Worm (Caenorhabditis elegans) whole organism, L2 larva: ENCODE results near the gene C08H9.18.
"Not testable (repeated sequence)": the region's sequence is repeated elsewhere in the genome, so short reads cannot be mapped to it uniquely, and the experiment has no call there.

Source experiments
- C34F6.9 ChIP-seq: fragments of 150-350 bp; optimal IDR thresholded peaks from 2 replicates; lab custom pipeline; 2014; ENCODE audit warnings: missing biosample characterization, missing genetic modification characterization
- F13H6.1 ChIP-seq: sonication (generic microtip); optimal IDR thresholded peaks from 2 replicates; lab custom pipeline; 2016; ENCODE audit warnings: missing genetic modification characterization, missing compliant biosample characterization
- Y55F3AM.14 ChIP-seq: fragments of 200-800 bp; sonication (Bioruptor generic); optimal IDR thresholded peaks from 2 replicates; lab custom pipeline; 2018; ENCODE audit warnings: mild to moderate bottlenecking, missing genetic modification characterization, missing compliant biosample characterization
- ZK546.5 ChIP-seq: sonication (generic microtip); optimal IDR thresholded peaks from 2 replicates; lab custom pipeline; 2017; ENCODE audit warnings: missing biosample characterization, missing genetic modification characterization
- alr-1 ChIP-seq: fragments of 150-350 bp; optimal IDR thresholded peaks from 2 replicates; lab custom pipeline; 2014; ENCODE audit warnings: missing biosample characterization, missing genetic modification characterization
- aly-2 ChIP-seq: fragments of 150-350 bp; optimal IDR thresholded peaks from 2 replicates; lab custom pipeline; 2014; ENCODE audit warnings: missing biosample characterization, missing genetic modification characterization
- ama-1 ChIP-seq: fragments of 150-350 bp; optimal IDR thresholded peaks from 2 replicates; lab custom pipeline; 2018; ENCODE audit warnings: inconsistent platforms
- ceh-82 ChIP-seq: fragments of 150-350 bp; optimal IDR thresholded peaks from 2 replicates; lab custom pipeline; 2014; ENCODE audit warnings: missing biosample characterization, missing genetic modification characterization
- dmd-4 ChIP-seq: sonication (generic microtip); optimal IDR thresholded peaks from 2 replicates; lab custom pipeline; 2017; ENCODE audit warnings: missing biosample characterization, missing genetic modification characterization
- egl-27 ChIP-seq: sonication (generic microtip); optimal IDR thresholded peaks from 3 replicates; lab custom pipeline; 2017; ENCODE audit warnings: missing biosample characterization, missing genetic modification reagents, missing genetic modification characterization
- elt-3 ChIP-seq: sonication (generic microtip); optimal IDR thresholded peaks from 2 replicates; lab custom pipeline; 2017; ENCODE audit warnings: missing biosample characterization, missing genetic modification characterization
- fos-1 ChIP-seq: fragments of 150-350 bp; optimal IDR thresholded peaks from 2 replicates; lab custom pipeline; 2014; ENCODE audit warnings: missing biosample characterization, missing genetic modification characterization
- gmeb-1 ChIP-seq: fragments of 150-350 bp; optimal IDR thresholded peaks from 2 replicates; lab custom pipeline; 2014; ENCODE audit warnings: missing biosample characterization, missing genetic modification characterization
- lin-11 ChIP-seq: fragments of 150-350 bp; sonication (generic microtip); optimal IDR thresholded peaks from 2 replicates; lab custom pipeline; 2014; ENCODE audit warnings: missing biosample characterization, missing genetic modification characterization, inconsistent platforms, mixed read lengths
- lin-13 ChIP-seq: fragments of 150-350 bp; optimal IDR thresholded peaks from 2 replicates; lab custom pipeline; 2014; ENCODE audit warnings: missing biosample characterization, missing genetic modification reagents, missing genetic modification characterization
- lin-39 ChIP-seq: fragments of 150-350 bp; optimal IDR thresholded peaks from 2 replicates; lab custom pipeline; 2014; ENCODE audit warnings: missing biosample characterization, missing genetic modification reagents, missing genetic modification characterization
- mbf-1 ChIP-seq: sonication (generic microtip); optimal IDR thresholded peaks from 2 replicates; lab custom pipeline; 2017; ENCODE audit warnings: missing biosample characterization, missing genetic modification characterization
- nhr-10 ChIP-seq: sonication (generic microtip); optimal IDR thresholded peaks from 2 replicates; lab custom pipeline; 2017; ENCODE audit warnings: missing biosample characterization, missing genetic modification characterization
- nhr-12 ChIP-seq: fragments of 150-350 bp; optimal IDR thresholded peaks from 2 replicates; lab custom pipeline; 2014; ENCODE audit warnings: missing biosample characterization, missing genetic modification characterization
- nhr-129 ChIP-seq: fragments of 150-350 bp; optimal IDR thresholded peaks from 2 replicates; lab custom pipeline; 2014; ENCODE audit warnings: missing biosample characterization, missing genetic modification characterization
- nhr-21 ChIP-seq: fragments of 150-350 bp; optimal IDR thresholded peaks from 2 replicates; lab custom pipeline; 2014; ENCODE audit warnings: missing biosample characterization, missing genetic modification characterization
- nhr-23 ChIP-seq: fragments of 150-350 bp; optimal IDR thresholded peaks from 2 replicates; lab custom pipeline; 2014; ENCODE audit warnings: missing biosample characterization, missing genetic modification reagents, missing genetic modification characterization
- nhr-237 ChIP-seq: fragments of 150-350 bp; optimal IDR thresholded peaks from 2 replicates; lab custom pipeline; 2014; ENCODE audit warnings: missing biosample characterization, missing genetic modification characterization
- nhr-25 ChIP-seq: fragments of 150-350 bp; sonication (generic microtip); optimal IDR thresholded peaks from 3 replicates; lab custom pipeline; 2014; ENCODE audit warnings: missing biosample characterization, missing genetic modification characterization
- peb-1 ChIP-seq: fragments of 150-350 bp; optimal IDR thresholded peaks from 2 replicates; lab custom pipeline; 2014; ENCODE audit warnings: missing biosample characterization, missing genetic modification characterization
- skn-1 ChIP-seq: sonication (generic microtip); optimal IDR thresholded peaks from 2 replicates; lab custom pipeline; 2017; ENCODE audit warnings: missing biosample characterization, missing genetic modification characterization
- sma-3 ChIP-seq: sonication (generic microtip); optimal IDR thresholded peaks from 2 replicates; lab custom pipeline; 2016; ENCODE audit warnings: missing genetic modification reagents, missing genetic modification characterization, missing compliant biosample characterization
- sma-9 ChIP-seq, 2 experiments: fragments of 150-350 bp in 1 of 2; sonication (generic microtip) in 1 of 2; optimal IDR thresholded peaks; 2 replicates each; lab custom pipeline; 2014 to 2016; ENCODE audit warnings: missing genetic modification characterization in 2 of 2, mild to moderate bottlenecking in 1 of 2, missing biosample characterization in 1 of 2, missing compliant biosample characterization in 1 of 2, missing genetic modification reagents in 1 of 2, moderate library complexity in 1 of 2
- snpc-4 ChIP-seq: fragments of 150-350 bp; optimal IDR thresholded peaks from 2 replicates; lab custom pipeline; 2014; ENCODE audit warnings: missing biosample characterization, missing genetic modification characterization
- unc-39 ChIP-seq: fragments of 150-350 bp; optimal IDR thresholded peaks from 2 replicates; lab custom pipeline; 2014; ENCODE audit warnings: missing biosample characterization, missing genetic modification characterization
- unc-55 ChIP-seq: fragments of 150-350 bp; sonication (generic microtip); optimal IDR thresholded peaks from 3 replicates; lab custom pipeline; 2014; ENCODE audit warnings: missing biosample characterization, missing genetic modification reagents, missing genetic modification characterization
- unc-62 ChIP-seq: fragments of 150-350 bp; optimal IDR thresholded peaks from 2 replicates; lab custom pipeline; 2014; ENCODE audit warnings: missing biosample characterization, missing genetic modification reagents, missing genetic modification characterization
- ztf-1 ChIP-seq: fragments of 200-800 bp; sonication (Bioruptor generic); conservative IDR thresholded peaks from 2 replicates; pipeline ENCODE4 v1.3.6; 2022; ENCODE audit warnings: missing genetic modification characterization, missing compliant biosample characterization
- ztf-4 ChIP-seq: fragments of 150-350 bp; optimal IDR thresholded peaks from 2 replicates; lab custom pipeline; 2014; ENCODE audit warnings: missing biosample characterization, missing genetic modification characterization

C08H9.18 gene

DNA sequence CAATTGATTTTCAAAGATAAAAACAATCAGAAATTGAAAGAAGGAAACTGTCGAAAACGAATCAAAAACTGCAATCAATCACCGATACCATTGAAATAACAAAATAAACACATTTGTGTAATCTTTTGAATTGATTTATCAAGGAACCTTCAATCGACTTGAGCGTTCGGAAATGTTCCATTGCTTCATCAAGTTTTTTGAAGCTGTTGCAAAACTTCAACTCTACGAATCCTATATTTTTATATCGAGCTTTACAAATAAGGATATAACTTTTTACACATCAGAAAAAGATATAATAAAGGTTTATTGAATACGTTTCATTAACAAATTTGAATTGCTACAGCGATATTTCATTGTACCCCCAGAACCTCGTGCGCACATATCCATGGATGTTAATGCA is 10.9 kb upstream of the C08H9.18 start, which contains the start of gene chil-8:
Gene chil-8, minus strand, starts transcription at position 101 of the 400 bp plus-strand sequence.
- TF ChIP-seq ceh-82, result no peak
- TF ChIP-seq nhr-23 (tag; lab: Kevin White, UChicago), result no peak
- TF ChIP-seq nhr-21 (tag; lab: Kevin White, UChicago), result no peak
- no peak for TF ChIP-seq C34F6.9

DNA sequence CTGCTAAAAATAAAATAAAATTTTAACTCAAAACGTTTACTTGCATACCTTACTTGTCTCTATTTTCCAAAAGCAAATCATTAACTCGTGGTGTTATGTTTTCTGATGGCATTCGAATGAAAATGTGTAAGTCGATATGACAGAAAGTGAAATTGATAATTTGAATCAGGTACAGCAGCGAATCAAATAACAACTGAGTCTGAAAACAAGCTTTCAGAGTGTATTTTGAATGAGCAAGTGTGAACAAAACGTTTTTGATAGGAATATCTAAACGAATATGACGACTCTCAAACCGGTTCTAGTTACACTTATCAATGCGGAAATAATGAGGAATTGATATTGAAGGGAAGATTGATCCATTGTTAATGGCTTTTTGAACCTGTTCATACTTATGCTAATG is 9.0 kb upstream of the C08H9.18 start, which contains the start of gene chil-7:
Gene chil-7, minus strand, starts transcription at position 112 of the 400 bp plus-strand sequence.
- TF ChIP-seq nhr-21 (tag; lab: Kevin White, UChicago), result no peak
- no peak for TF ChIP-seq peb-1 (tag; lab: Kevin White, UChicago)
- TF ChIP-seq ceh-82, result no peak
- TF ChIP-seq gmeb-1 (tag; lab: Kevin White, UChicago), result no peak
- TF ChIP-seq nhr-25 (tag; lab: Kevin White, UChicago), result no peak
- TF ChIP-seq alr-1 (tag; lab: Kevin White, UChicago), result no peak
- no peak for TF ChIP-seq lin-13 (GFP tag; lab: Kevin White, UChicago)
- TF ChIP-seq egl-27 (tag; lab: Kevin White, UChicago), result no peak
- TF ChIP-seq sma-9 (GFP tag; optimal IDR thresholded peaks at IDR 0.05; lab: Kevin White, UChicago), result no peak
- no peak for TF ChIP-seq sma-9 (tag; optimal IDR thresholded peaks at IDR 0.05; lab: Kevin White, UChicago)
- no peak for TF ChIP-seq lin-11 (tag; lab: Kevin White, UChicago)
- TF ChIP-seq ztf-4 (tag; lab: Kevin White, UChicago), result no peak
- TF ChIP-seq nhr-10, result no peak
- no peak for TF ChIP-seq unc-39 (tag; lab: Kevin White, UChicago)

DNA sequence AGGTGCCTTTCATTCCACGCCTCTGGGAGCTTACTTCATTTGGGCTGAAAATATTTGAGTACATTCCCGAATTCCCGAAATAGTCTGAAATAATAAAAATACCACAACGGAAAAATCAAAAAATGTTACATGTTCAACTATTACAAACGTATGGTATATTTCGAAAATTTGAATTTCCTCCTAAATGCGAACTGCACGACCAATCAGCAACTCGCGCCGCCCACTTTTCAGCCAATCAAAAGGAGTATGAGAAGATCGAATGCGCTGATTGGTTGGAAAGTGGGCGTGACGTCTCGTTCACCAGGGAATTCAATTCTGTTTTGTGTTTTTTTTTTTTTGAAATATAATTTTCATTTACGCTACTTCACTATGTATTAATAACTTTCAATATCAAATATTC is 6.7 kb upstream of the C08H9.18 start, which contains the start of gene old-1:
Gene old-1, minus strand, starts transcription at position 50 of the 400 bp plus-strand sequence.
- TF ChIP-seq peb-1 (tag; lab: Kevin White, UChicago) (no peak), ama-1 (lab: Kevin White, UChicago) (no peak), skn-1 (no peak), alr-1 (tag; lab: Kevin White, UChicago) (no peak), dmd-4 (tag; lab: Kevin White, UChicago) (no peak), aly-2 (tag; lab: Kevin White, UChicago) (no peak), ZK546.5 (tag; lab: Kevin White, UChicago) (no peak), nhr-12 (no peak), F13H6.1 (tag; lab: Kevin White, UChicago) (no peak), fos-1 (no peak), nhr-237 (no peak), unc-55 (no peak), gmeb-1 (tag; lab: Kevin White, UChicago) (no peak), sma-3 (GFP tag; lab: Kevin White, UChicago) (no peak), mbf-1 (tag; lab: Kevin White, UChicago) (no peak)

DNA sequence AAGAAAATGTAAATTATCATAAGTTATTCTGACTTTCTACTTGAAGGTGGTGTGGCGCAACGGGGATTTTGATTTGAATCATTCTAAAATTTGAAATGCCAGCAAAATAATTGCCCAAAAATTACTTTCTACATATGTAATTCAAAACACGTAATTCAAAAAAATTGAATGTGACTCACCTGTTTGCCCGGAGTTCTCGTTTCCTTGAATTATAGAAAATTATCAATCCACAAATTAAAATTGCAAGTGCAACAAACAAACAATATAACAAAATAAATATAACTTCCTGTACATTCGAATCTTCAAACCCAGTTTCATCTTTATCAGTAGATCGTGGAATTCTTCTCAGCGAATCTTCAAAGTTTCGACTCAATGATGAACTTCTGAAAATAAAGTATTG is 6.2 kb upstream of the C08H9.18 start:
- TF ChIP-seq lin-13 (GFP tag; lab: Kevin White, UChicago) (no peak), elt-3 (no peak), nhr-129 (no peak), nhr-237 (no peak), egl-27 (tag; lab: Kevin White, UChicago) (no peak), lin-39 (no peak), dmd-4 (tag; lab: Kevin White, UChicago) (no peak), nhr-21 (tag; lab: Kevin White, UChicago) (no peak), nhr-10 (no peak), Y55F3AM.14 (GFP tag; lab: Kevin White, UChicago) (no peak), ZK546.5 (tag; lab: Kevin White, UChicago) (no peak), sma-9 (GFP tag; optimal IDR thresholded peaks at IDR 0.05; lab: Kevin White, UChicago) (no peak), sma-9 (tag; optimal IDR thresholded peaks at IDR 0.05; lab: Kevin White, UChicago) (no peak), ztf-1 (no peak), ceh-82 (no peak), sma-3 (GFP tag; lab: Kevin White, UChicago) (no peak), F13H6.1 (tag; lab: Kevin White, UChicago) (no peak), snpc-4 (tag; lab: Kevin White, UChicago) (no peak), mbf-1 (tag; lab: Kevin White, UChicago) (no peak), gmeb-1 (tag; lab: Kevin White, UChicago) (no peak)

DNA sequence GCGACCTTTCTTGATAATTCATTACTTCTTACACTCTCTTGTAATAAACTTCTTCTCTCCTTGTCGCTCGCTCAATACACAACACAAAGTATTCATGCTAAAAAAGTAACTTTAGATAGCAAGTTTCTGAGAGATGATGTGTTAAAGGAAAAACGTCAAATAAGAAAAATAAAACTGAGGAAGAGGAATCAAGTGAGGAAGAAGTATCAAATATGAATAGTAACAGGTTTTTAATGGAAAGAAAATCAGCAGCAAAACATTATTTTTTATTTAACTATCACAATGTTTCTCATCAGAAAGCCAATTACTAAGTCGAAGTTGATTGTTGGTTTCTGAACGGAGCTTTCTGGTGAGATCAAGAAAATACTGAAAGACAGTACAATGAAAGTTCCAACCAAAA is 4.3 kb upstream of the C08H9.18 start, which contains the start of gene chil-1:
Gene chil-1, minus strand, starts transcription at position 101 of the 400 bp plus-strand sequence.
- TF ChIP-seq gmeb-1 (tag; lab: Kevin White, UChicago); unc-62; ceh-82: not testable (repeated sequence)
